Fruit fly (Drosophila melanogaster): ENCODE measurements around the gene CG4928.

The CG4928 gene

DNA sequence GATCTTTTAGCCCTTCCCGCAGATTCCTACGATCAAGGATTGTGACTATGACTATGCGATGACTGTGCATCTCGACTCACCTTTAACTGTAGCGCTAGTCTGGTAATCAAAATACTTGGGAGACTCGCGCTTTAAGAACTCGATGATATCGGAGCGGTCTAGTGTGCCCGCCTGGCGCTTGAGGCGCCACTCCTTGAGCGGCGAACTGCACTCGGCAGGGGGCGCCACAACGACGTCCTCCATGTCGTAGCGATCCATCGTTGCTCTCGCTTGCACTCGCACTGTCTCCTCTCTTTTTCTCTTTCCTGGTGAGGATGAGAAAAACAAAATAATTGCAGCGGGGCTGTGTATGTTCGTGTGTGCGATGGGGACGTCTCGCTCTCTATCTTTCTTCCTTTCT lies 54.4 kb downstream of the CG4928 start (continued):
- TF ChIP-seq CG15336 (GFP tag; IDR thresholded peaks at IDR 0.05) (no peak), Met (GFP tag; optimal IDR thresholded peaks at IDR 0.05) (peak; percentile 71), CG9139 (GFP tag; optimal IDR thresholded peaks at IDR 0.05) (peak; percentile 47), Eip93F (GFP tag; optimal IDR thresholded peaks at IDR 0.05) (no peak), CG3032 (tag; optimal IDR thresholded peaks at IDR 0.05) (peak; percentile 57), CG6808 (GFP tag; optimal IDR thresholded peaks at IDR 0.05) (peak; percentile 20), Lpt (GFP tag; optimal IDR thresholded peaks at IDR 0.05) (peak; percentile 5), cyc (GFP tag; optimal IDR thresholded peaks at IDR 0.05) (peak; percentile 64), CG8119 (GFP tag; IDR thresholded peaks at IDR 0.05) (no peak), lz (GFP tag; optimal IDR thresholded peaks at IDR 0.05) (peak; percentile 60), CG8319 (GFP tag; optimal IDR thresholded peaks at IDR 0.05) (peak; percentile 30), Sox15 (GFP tag; optimal IDR thresholded peaks at IDR 0.05) (no peak), ss (GFP tag; optimal IDR thresholded peaks at IDR 0.05) (peak; percentile 26 to 50), CG11902 (GFP tag; optimal IDR thresholded peaks at IDR 0.05) (no peak), CG1621 (tag; optimal IDR thresholded peaks at IDR 0.05) (peak; percentile 74), svp (GFP tag) (peak; percentile 71), dsx (GFP tag; optimal IDR thresholded peaks at IDR 0.05; ENCODE audit: poor library complexity, severe bottlenecking) (peak; percentile 63), Gug (GFP tag; IDR thresholded peaks at IDR 0.05) (0 out of 2 replicates have a peak, but pooled peaks have one; percentile 25), fkh (GFP tag; optimal IDR thresholded peaks at IDR 0.05) (no peak), fd59A (GFP tag; optimal IDR thresholded peaks at IDR 0.05) (peak; percentile 59), CG6163 (GFP tag; IDR thresholded peaks at IDR 0.05) (peak; percentile 70), CG8632 (GFP tag; optimal IDR thresholded peaks at IDR 0.05) (no peak), Hr4 (GFP tag; optimal IDR thresholded peaks at IDR 0.05) (no peak), CG10631 (GFP tag; optimal IDR thresholded peaks at IDR 0.05) (peak; percentile 31)

DNA sequence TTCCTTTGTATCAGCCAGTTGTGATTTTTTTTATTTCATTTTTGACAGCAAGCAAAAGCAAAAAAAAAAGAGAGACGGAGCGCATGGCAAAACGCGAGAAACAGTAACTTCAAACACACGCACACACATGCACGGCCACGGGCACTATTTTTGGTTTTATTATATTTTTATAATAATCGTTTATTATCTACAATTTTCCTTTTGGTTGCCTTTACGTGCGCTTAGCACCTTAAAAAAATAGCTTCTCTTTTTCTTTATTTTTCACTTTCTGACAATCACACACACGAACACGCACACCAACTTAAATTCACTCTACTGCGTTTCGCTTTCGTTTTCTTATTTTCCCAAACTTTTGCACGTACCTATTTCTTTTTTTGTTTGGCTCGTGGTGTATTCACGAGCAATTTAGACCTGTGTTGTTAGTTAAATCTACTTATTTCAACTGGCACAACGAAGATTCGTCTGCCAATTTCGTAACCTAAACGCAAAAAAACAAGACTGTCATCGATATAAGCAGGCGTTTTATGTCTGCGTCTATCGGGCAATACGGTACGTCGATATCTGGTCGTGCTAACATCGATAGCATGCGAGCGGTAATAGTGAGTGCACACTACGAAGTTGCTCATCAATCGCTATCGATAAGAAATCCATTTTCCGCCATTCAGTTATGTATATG lies 55.3 kb downstream of the CG4928 start, which contains the start of gene Ubr1:
Ubr1 (minus strand) TSS at position 532 of the 676 bp plus-strand sequence.
- no peak for TF ChIP-seq Hr38 (GFP tag; optimal IDR thresholded peaks at IDR 0.05)
- TF ChIP-seq dsx (GFP tag; optimal IDR thresholded peaks at IDR 0.05; ENCODE audit: poor library complexity, severe bottlenecking) = no peak
- TF ChIP-seq CG6276 (GFP tag; optimal IDR thresholded peaks at IDR 0.05) = peak; percentile 94
- TF ChIP-seq CG15336 (GFP tag; IDR thresholded peaks at IDR 0.05) = peak; percentile 86
- TF ChIP-seq CG6792 (GFP tag; optimal IDR thresholded peaks at IDR 0.05) = no peak
- TF ChIP-seq CG8632 (GFP tag; optimal IDR thresholded peaks at IDR 0.05) = peak; percentile 41
- peak; percentile 76 for TF ChIP-seq spab (GFP tag; optimal IDR thresholded peaks at IDR 0.05)
- TF ChIP-seq Hr39 (GFP tag; optimal IDR thresholded peaks at IDR 0.05) = no peak
- TF ChIP-seq Sox14 (GFP tag; optimal IDR thresholded peaks at IDR 0.05) = peak; percentile 28
- peak; percentile 43 for TF ChIP-seq Hr4 (GFP tag; optimal IDR thresholded peaks at IDR 0.05)
- no peak for TF ChIP-seq Ets21C (GFP tag; optimal IDR thresholded peaks at IDR 0.05)
- TF ChIP-seq svp (GFP tag) = peak; percentile 63
- peak; percentile 71 for TF ChIP-seq CG6854 (GFP tag; optimal IDR thresholded peaks at IDR 0.05)
- peak; percentile 37 for TF ChIP-seq CG7368 (GFP tag; optimal IDR thresholded peaks at IDR 0.05)
- peak; percentile 89 for TF ChIP-seq CG8119 (GFP tag; IDR thresholded peaks at IDR 0.05)
- no peak for TF ChIP-seq Eip93F (GFP tag; optimal IDR thresholded peaks at IDR 0.05)
- no peak for TF ChIP-seq lz (GFP tag; optimal IDR thresholded peaks at IDR 0.05)
- peak; percentile 29 for TF ChIP-seq Ets96B (tag; optimal IDR thresholded peaks at IDR 0.05)
- no peak for TF ChIP-seq CG8319 (GFP tag; optimal IDR thresholded peaks at IDR 0.05)
- TF ChIP-seq CG1621 (tag; optimal IDR thresholded peaks at IDR 0.05) = peak; percentile 42
- TF ChIP-seq CG34406 (GFP tag; optimal IDR thresholded peaks at IDR 0.05) = peak; percentile 27
- peak; percentile 44 for TF ChIP-seq CG3032 (tag; optimal IDR thresholded peaks at IDR 0.05)
- TF ChIP-seq CG9139 (GFP tag; optimal IDR thresholded peaks at IDR 0.05) = peak; percentile 94
- TF ChIP-seq Sox102F (GFP tag; optimal IDR thresholded peaks at IDR 0.05) = peak; percentile 14
- no peak for TF ChIP-seq fkh (GFP tag; optimal IDR thresholded peaks at IDR 0.05)
- TF ChIP-seq Eip75B (GFP tag; optimal IDR thresholded peaks at IDR 0.05) = peak; percentile 20
- peak; percentile 27 for TF ChIP-seq fd85E (GFP tag; optimal IDR thresholded peaks at IDR 0.05)
- TF ChIP-seq CG3919 (GFP tag; optimal IDR thresholded peaks at IDR 0.05) = peak; percentile 20
- peak; percentile 72 for TF ChIP-seq Eip78C (GFP tag)
- TF ChIP-seq dac (GFP tag; optimal IDR thresholded peaks at IDR 0.05) = peak; percentile 40
- peak; percentile 92 for TF ChIP-seq CG6163 (GFP tag; IDR thresholded peaks at IDR 0.05)
- TF ChIP-seq achi (GFP tag; optimal IDR thresholded peaks at IDR 0.05) = no peak
- peak; percentile 93 for TF ChIP-seq eg (GFP tag; IDR thresholded peaks at IDR 0.05)
- peak; percentile 94 to 96 for TF ChIP-seq ss (GFP tag; optimal IDR thresholded peaks at IDR 0.05)
- TF ChIP-seq acj6 (GFP tag; optimal IDR thresholded peaks at IDR 0.05) = no peak
- TF ChIP-seq OdsH (GFP tag; optimal IDR thresholded peaks at IDR 0.05) = no peak
- TF ChIP-seq Smox (GFP tag; optimal IDR thresholded peaks at IDR 0.05) = peak; percentile 11
- TF ChIP-seq salr (GFP tag; optimal IDR thresholded peaks at IDR 0.05) = peak; percentile 19 to 75

All from whole organism, prepupa.